Fruit fly (Drosophila melanogaster): Measurements from ENCODE around the gene Hacd2.

dm6 chr2L:13411566-13411965, 33.9 kb downstream of the Hacd2 start, which contains the start of gene Vm34Ca:
- TF ChIP-seq Jra (GFP tag; optimal IDR thresholded peaks at IDR 0.05) = no peak
- TF ChIP-seq sv (GFP tag; optimal IDR thresholded peaks at IDR 0.05) = no peak
- no peak for TF ChIP-seq Mio (GFP tag; optimal IDR thresholded peaks at IDR 0.05)
- TF ChIP-seq psq (GFP tag; optimal IDR thresholded peaks at IDR 0.05) = no peak
